Worm (Caenorhabditis elegans) whole organism, mixed stage, embryonic: ENCODE results near the gene F28C6.9.

Experiments
- ceh-43 ChIP-seq: fragments of 200-800 bp; sonication (Bioruptor generic); optimal IDR thresholded peaks from 2 replicates; lab custom pipeline; 2018; ENCODE audit warnings: mild to moderate bottlenecking, missing genetic modification characterization, moderate library complexity, missing compliant biosample characterization
- drap-1 ChIP-seq: fragments of 200-800 bp; sonication (Bioruptor generic); optimal IDR thresholded peaks from 3 replicates; lab custom pipeline; 2018; ENCODE audit warnings: mild to moderate bottlenecking, missing genetic modification characterization, missing compliant biosample characterization
- elt-1 ChIP-seq: sonication (generic microtip); optimal IDR thresholded peaks from 2 replicates; lab custom pipeline; 2017; ENCODE audit warnings: missing genetic modification characterization, mild to moderate bottlenecking, missing compliant biosample characterization, antibody characterized with exemption, moderate library complexity, borderline replicate concordance; ENCODE audit not compliant: insufficient read depth
- elt-3 ChIP-seq: fragments of 150-350 bp; optimal IDR thresholded peaks from 2 replicates; lab custom pipeline; 2014; ENCODE audit warnings: missing biosample characterization, missing genetic modification characterization
- flh-1 ChIP-seq: fragments of 200-800 bp; sonication (Bioruptor generic); optimal IDR thresholded peaks from 2 replicates; lab custom pipeline; 2018; ENCODE audit warnings: mild to moderate bottlenecking, missing genetic modification characterization, moderate library complexity, missing compliant biosample characterization
- lin-13 ChIP-seq: fragments of 150-350 bp; optimal IDR thresholded peaks from 2 replicates; lab custom pipeline; 2014; ENCODE audit warnings: missing biosample characterization, missing genetic modification characterization
- lin-32 ChIP-seq: fragments of 200-800 bp; sonication (Bioruptor generic); optimal IDR thresholded peaks from 2 replicates; lab custom pipeline; 2018; ENCODE audit warnings: mild to moderate bottlenecking, missing genetic modification characterization, missing compliant biosample characterization
- mep-1 ChIP-seq: fragments of 150-350 bp; optimal IDR thresholded peaks from 2 replicates; lab custom pipeline; 2017; ENCODE audit warnings: missing biosample characterization, missing genetic modification reagents, missing genetic modification characterization, inconsistent platforms
- nhr-12 ChIP-seq: fragments of 150-350 bp; optimal IDR thresholded peaks from 2 replicates; lab custom pipeline; 2014; ENCODE audit warnings: missing biosample characterization, missing genetic modification characterization
- nhr-76 ChIP-seq: sonication (generic microtip); optimal IDR thresholded peaks from 2 replicates; lab custom pipeline; 2017; ENCODE audit warnings: missing biosample characterization, missing genetic modification characterization
- unc-62 ChIP-seq: fragments of 150-350 bp; optimal IDR thresholded peaks from 2 replicates; lab custom pipeline; 2014; ENCODE audit warnings: missing biosample characterization, missing genetic modification reagents, missing genetic modification characterization

ce11 chrII:8640503-8640902 lies 30.5 kb upstream of the F28C6.9 start:
- TF ChIP-seq nhr-76, result no peak
- TF ChIP-seq unc-62 (GFP tag; lab: Kevin White, UChicago), result no peak
- TF ChIP-seq elt-3 (tag; lab: Kevin White, UChicago), result no peak
- TF ChIP-seq nhr-12 (tag; lab: Kevin White, UChicago), result no peak
- TF ChIP-seq flh-1 (GFP tag; lab: Kevin White, UChicago), result no peak
- TF ChIP-seq lin-13, result no peak
- no peak for TF ChIP-seq drap-1 (GFP tag; lab: Kevin White, UChicago)
- no peak for TF ChIP-seq lin-32
- no peak for TF ChIP-seq mep-1
- TF ChIP-seq ceh-43 (GFP tag; lab: Kevin White, UChicago), result no peak
- TF ChIP-seq elt-1, result no peak
